Worm (Caenorhabditis elegans) whole organism, L1 larva: ENCODE measurements around the gene Y66H1A.5.
A peak's percentile ranks its signal among the peaks of the same experiment; 100 is the strongest.

Source experiments
- C04F5.9 ChIP-seq: sonication (generic microtip); optimal IDR thresholded peaks from 2 replicates; lab custom pipeline; 2016; ENCODE audit warnings: missing genetic modification characterization, missing compliant biosample characterization
- C34B4.2 ChIP-seq: sonication (generic microtip); optimal IDR thresholded peaks from 2 replicates; lab custom pipeline; 2017; ENCODE audit warnings: mild to moderate bottlenecking, missing genetic modification characterization, missing compliant biosample characterization
- aha-1 ChIP-seq: fragments of 150-350 bp; optimal IDR thresholded peaks from 2 replicates; lab custom pipeline; 2014; ENCODE audit warnings: missing biosample characterization, missing genetic modification characterization
- alr-1 ChIP-seq: fragments of 200-800 bp; sonication (Bioruptor generic); optimal IDR thresholded peaks from 2 replicates; lab custom pipeline; 2018; ENCODE audit warnings: borderline replicate concordance, mild to moderate bottlenecking, missing genetic modification characterization, missing compliant biosample characterization
- aly-2 ChIP-seq: fragments of 150-350 bp; optimal IDR thresholded peaks from 2 replicates; lab custom pipeline; 2014; ENCODE audit warnings: missing biosample characterization, missing genetic modification characterization
- ama-1 ChIP-seq: fragments of 150-350 bp; optimal IDR thresholded peaks from 2 replicates; lab custom pipeline; 2014
- blmp-1 ChIP-seq: fragments of 150-350 bp; optimal IDR thresholded peaks from 2 replicates; lab custom pipeline; 2014; ENCODE audit warnings: missing biosample characterization, missing genetic modification characterization
- ceh-63 ChIP-seq: fragments of 200-800 bp; sonication (Bioruptor generic); optimal IDR thresholded peaks from 2 replicates; lab custom pipeline; 2018; ENCODE audit warnings: mild to moderate bottlenecking, missing genetic modification characterization, missing compliant biosample characterization
- ceh-8 ChIP-seq: fragments of 200-800 bp; sonication (Bioruptor generic); optimal IDR thresholded peaks from 2 replicates; lab custom pipeline; 2018; ENCODE audit warnings: mild to moderate bottlenecking, missing genetic modification characterization, moderate library complexity, missing compliant biosample characterization
- ceh-82 ChIP-seq, 3 experiments: fragments of 150-350 bp in 1 of 3; sonication (generic microtip) in 2 of 3; optimal IDR thresholded peaks; 2 replicates each; lab custom pipeline; 2014 to 2017; ENCODE audit warnings: missing biosample characterization in 3 of 3, missing genetic modification characterization in 3 of 3
- ceh-90 ChIP-seq: sonication (generic microtip); optimal IDR thresholded peaks from 2 replicates; lab custom pipeline; 2016; ENCODE audit warnings: missing genetic modification characterization, missing compliant biosample characterization
- dpl-1 ChIP-seq, 3 experiments: fragments of 150-350 bp in 2 of 3; sonication (generic microtip) in 1 of 3; optimal IDR thresholded peaks; 2 replicates each; lab custom pipeline; 2014 to 2017; ENCODE audit warnings: missing biosample characterization in 3 of 3, missing genetic modification characterization in 3 of 3, missing genetic modification reagents in 3 of 3
- dsc-1 ChIP-seq: sonication (generic microtip); optimal IDR thresholded peaks from 2 replicates; lab custom pipeline; 2016; ENCODE audit warnings: mild to moderate bottlenecking, missing genetic modification characterization, missing compliant biosample characterization
- efl-1 ChIP-seq, 4 experiments: fragments of 150-350 bp; optimal IDR thresholded peaks in 3 of 4; peaks in 1 of 4; 1 replicate in 1 of 4; 2 replicates in 3 of 4; lab custom pipeline; 2014; ENCODE audit warnings: missing biosample characterization in 2 of 4, missing genetic modification characterization in 2 of 4, missing genetic modification reagents in 2 of 4
- elt-2 ChIP-seq: sonication (generic microtip); optimal IDR thresholded peaks from 2 replicates; lab custom pipeline; 2016; ENCODE audit warnings: missing genetic modification characterization, mild to moderate bottlenecking, inconsistent platforms, missing compliant biosample characterization, missing genetic modification reagents
- fkh-10 ChIP-seq: sonication (generic microtip); optimal IDR thresholded peaks from 2 replicates; lab custom pipeline; 2017; ENCODE audit warnings: missing biosample characterization, missing genetic modification reagents, missing genetic modification characterization
- fos-1 ChIP-seq: fragments of 150-350 bp; optimal IDR thresholded peaks from 2 replicates; lab custom pipeline; 2014; ENCODE audit warnings: missing biosample characterization, missing genetic modification characterization
- irx-1 ChIP-seq: sonication (generic microtip); optimal IDR thresholded peaks from 2 replicates; lab custom pipeline; 2016; ENCODE audit warnings: missing genetic modification characterization, missing compliant biosample characterization
- jun-1 ChIP-seq: fragments of 150-350 bp; optimal IDR thresholded peaks from 2 replicates; lab custom pipeline; 2014; ENCODE audit warnings: missing biosample characterization, missing genetic modification reagents, missing genetic modification characterization
- lin-13 ChIP-seq: fragments of 150-350 bp; optimal IDR thresholded peaks from 2 replicates; lab custom pipeline; 2014; ENCODE audit warnings: missing biosample characterization, missing genetic modification reagents, missing genetic modification characterization
- lin-14 ChIP-seq: fragments of 200-800 bp; sonication (Bioruptor generic); optimal IDR thresholded peaks from 2 replicates; lab custom pipeline; 2018; ENCODE audit warnings: mild to moderate bottlenecking, missing genetic modification characterization, moderate library complexity, missing compliant biosample characterization
- lin-15B ChIP-seq: fragments of 150-350 bp; sonication (generic microtip); optimal IDR thresholded peaks from 3 replicates; lab custom pipeline; 2014; ENCODE audit warnings: missing biosample characterization, missing genetic modification characterization
- lin-35 ChIP-seq, 2 experiments: fragments of 150-350 bp; optimal IDR thresholded peaks; 2 replicates each; lab custom pipeline; 2014; ENCODE audit warnings: missing biosample characterization in 2 of 2, missing genetic modification characterization in 2 of 2, missing genetic modification reagents in 2 of 2
- lsy-2 ChIP-seq, 2 experiments: fragments of 150-350 bp; optimal IDR thresholded peaks; 2 replicates each; lab custom pipeline; 2014; ENCODE audit warnings: missing biosample characterization in 2 of 2, missing genetic modification characterization in 2 of 2
- mab-9 ChIP-seq: fragments of 200-800 bp; sonication (Bioruptor generic); IDR thresholded peaks from 2 replicates; pipeline ENCODE4 v1.3.6; 2022; ENCODE audit warnings: missing genetic modification reagents, missing genetic modification characterization, missing compliant biosample characterization
- mdl-1 ChIP-seq, 2 experiments: fragments of 150-350 bp; optimal IDR thresholded peaks; 2 replicates each; lab custom pipeline; 2014 to 2017; ENCODE audit warnings: missing biosample characterization in 2 of 2, missing genetic modification characterization in 2 of 2, inconsistent platforms in 1 of 2
- mep-1 ChIP-seq: fragments of 150-350 bp; optimal IDR thresholded peaks from 2 replicates; lab custom pipeline; 2014; ENCODE audit warnings: missing biosample characterization, missing genetic modification characterization
- nhr-11 ChIP-seq: fragments of 150-350 bp; optimal IDR thresholded peaks from 2 replicates; lab custom pipeline; 2014; ENCODE audit warnings: missing biosample characterization, missing genetic modification characterization
- nhr-19 ChIP-seq: fragments of 200-800 bp; sonication (Bioruptor generic); conservative IDR thresholded peaks from 2 replicates; pipeline ENCODE4 v1.3.6; 2022; ENCODE audit warnings: missing genetic modification characterization, missing compliant biosample characterization
- nhr-20 ChIP-seq: sonication (generic microtip); optimal IDR thresholded peaks from 2 replicates; lab custom pipeline; 2016; ENCODE audit warnings: mild to moderate bottlenecking, missing genetic modification characterization, missing compliant biosample characterization
- nhr-47 ChIP-seq: sonication (generic microtip); optimal IDR thresholded peaks from 2 replicates; lab custom pipeline; 2016; ENCODE audit warnings: mild to moderate bottlenecking, missing genetic modification characterization, moderate library complexity, missing compliant biosample characterization
- nhr-71 ChIP-seq: sonication (generic microtip); optimal IDR thresholded peaks from 2 replicates; lab custom pipeline; 2016; ENCODE audit warnings: mild to moderate bottlenecking, missing genetic modification characterization, moderate library complexity, missing compliant biosample characterization
- nhr-77 ChIP-seq: fragments of 150-350 bp; optimal IDR thresholded peaks from 2 replicates; lab custom pipeline; 2014; ENCODE audit warnings: missing biosample characterization, missing genetic modification characterization
- nhr-84 ChIP-seq: sonication (generic microtip); optimal IDR thresholded peaks from 2 replicates; lab custom pipeline; 2017; ENCODE audit warnings: missing biosample characterization, missing genetic modification characterization
- nhr-85 ChIP-seq: sonication (generic microtip); peaks from one replicate; lab custom pipeline; 2016; ENCODE audit warnings: missing genetic modification characterization, inconsistent platforms, missing compliant biosample characterization
- pag-3 ChIP-seq: sonication (generic microtip); optimal IDR thresholded peaks from 2 replicates; lab custom pipeline; 2017; ENCODE audit warnings: missing genetic modification characterization, mild to moderate bottlenecking, missing compliant biosample characterization, antibody characterized with exemption, borderline replicate concordance; ENCODE audit not compliant: insufficient read depth
- pax-3 ChIP-seq: fragments of 200-800 bp; sonication (Bioruptor generic); optimal IDR thresholded peaks from 2 replicates; lab custom pipeline; 2018; ENCODE audit warnings: mild to moderate bottlenecking, missing genetic modification characterization, moderate library complexity, missing compliant biosample characterization
- pqm-1 ChIP-seq: sonication (generic microtip); optimal IDR thresholded peaks from 3 replicates; lab custom pipeline; 2017; ENCODE audit warnings: missing biosample characterization, missing genetic modification characterization
- snu-23 ChIP-seq: sonication (generic microtip); optimal IDR thresholded peaks from 2 replicates; lab custom pipeline; 2016; ENCODE audit warnings: missing genetic modification characterization, missing compliant biosample characterization
- sox-4 ChIP-seq: sonication (generic microtip); optimal IDR thresholded peaks from 2 replicates; lab custom pipeline; 2016; ENCODE audit warnings: missing genetic modification characterization, missing compliant biosample characterization
- sup-37 ChIP-seq: fragments of 200-800 bp; sonication (Bioruptor generic); optimal IDR thresholded peaks from 2 replicates; lab custom pipeline; 2018; ENCODE audit warnings: mild to moderate bottlenecking, missing genetic modification characterization, missing compliant biosample characterization
- swsn-7 ChIP-seq: sonication (generic microtip); optimal IDR thresholded peaks from 2 replicates; lab custom pipeline; 2016; ENCODE audit warnings: missing genetic modification characterization, missing compliant biosample characterization
- tlp-1 ChIP-seq: fragments of 150-350 bp; optimal IDR thresholded peaks from 2 replicates; lab custom pipeline; 2014; ENCODE audit warnings: missing biosample characterization, missing genetic modification characterization
- unc-130 ChIP-seq: fragments of 150-350 bp; optimal IDR thresholded peaks from 2 replicates; lab custom pipeline; 2017; ENCODE audit warnings: missing biosample characterization, missing genetic modification characterization, inconsistent platforms
- unc-62 ChIP-seq: fragments of 150-350 bp; optimal IDR thresholded peaks from 2 replicates; lab custom pipeline; 2014; ENCODE audit warnings: missing biosample characterization, missing genetic modification reagents, missing genetic modification characterization
- unc-86 ChIP-seq: sonication (generic microtip); optimal IDR thresholded peaks from 2 replicates; lab custom pipeline; 2016; ENCODE audit warnings: missing genetic modification characterization, missing compliant biosample characterization
- unc-98 ChIP-seq: fragments of 200-800 bp; sonication (Bioruptor generic); IDR thresholded peaks from 2 replicates; pipeline ENCODE4 v1.3.6; 2022; ENCODE audit warnings: missing genetic modification characterization, missing compliant biosample characterization
- xbp-1 ChIP-seq: sonication (generic microtip); optimal IDR thresholded peaks from 2 replicates; lab custom pipeline; 2016; ENCODE audit warnings: missing genetic modification characterization, missing compliant biosample characterization
- zag-1 ChIP-seq: fragments of 150-350 bp; optimal IDR thresholded peaks from 2 replicates; lab custom pipeline; 2014; ENCODE audit warnings: missing biosample characterization, missing genetic modification characterization
- ztf-4 ChIP-seq: fragments of 150-350 bp; optimal IDR thresholded peaks from 2 replicates; lab custom pipeline; 2014; ENCODE audit warnings: missing biosample characterization, missing genetic modification characterization

Y66H1A.5 gene

ce11 chrIV:396373-396772 is 32.6 kb downstream of the Y66H1A.5 start, which contains the start of gene rrp-8:
rrp-8 (plus strand) TSS chrIV:396545.
- peak; percentile 3 for TF ChIP-seq nhr-47 (tag; lab: Kevin White, UChicago)
- TF ChIP-seq aly-2 = peak; percentile 73
- TF ChIP-seq nhr-85 = peak; percentile 36
- peak; percentile 3 for TF ChIP-seq ama-1 (lab: Kevin White, UChicago)
- no peak for TF ChIP-seq fkh-10 (GFP tag; lab: Kevin White, UChicago)
- peak in 1 of 2 experiments; percentile 20 for TF ChIP-seq lsy-2 (tag; optimal IDR thresholded peaks at IDR 0.05; lab: Kevin White, UChicago)

DNA sequence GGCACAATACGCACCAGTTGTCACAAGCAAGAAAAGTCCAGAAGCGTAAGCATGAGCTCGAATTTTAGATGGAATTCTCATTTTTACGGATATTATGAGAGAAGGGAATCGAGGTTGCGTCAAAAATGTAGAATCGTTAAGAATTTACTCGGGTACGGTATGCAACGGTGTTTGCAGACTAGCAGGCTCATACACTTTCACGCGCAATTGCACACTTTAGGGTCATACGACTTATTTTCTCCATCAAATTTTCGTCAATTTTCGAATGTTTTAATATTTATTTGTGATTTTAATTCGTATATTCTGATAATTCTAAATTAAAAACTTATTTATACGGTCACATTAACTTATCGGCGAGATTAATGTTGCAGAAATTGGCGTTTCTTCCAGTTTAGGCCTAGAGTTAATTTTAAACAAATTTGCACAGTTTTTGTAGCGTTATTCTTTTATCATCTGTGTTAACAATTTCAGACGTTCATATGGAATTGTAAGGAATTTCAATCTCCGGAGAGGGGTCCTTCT is 35.5 kb downstream of the Y66H1A.5 start, which contains the start of the genes T07A9.15 and nog-1:
Gene T07A9.15, minus strand, starts transcription at position 138 of the 522 bp plus-strand sequence.
Gene nog-1, plus strand, starts transcription at position 472 of the 522 bp plus-strand sequence.
- no peak for TF ChIP-seq lin-14 (GFP tag; lab: Kevin White, UChicago)
- no peak for TF ChIP-seq zag-1 (tag; lab: Kevin White, UChicago)
- TF ChIP-seq tlp-1 (tag; lab: Kevin White, UChicago) = no peak
- TF ChIP-seq pag-3 (tag; lab: Kevin White, UChicago) = no peak
- TF ChIP-seq mdl-1 (tag; optimal IDR thresholded peaks at IDR 0.05; lab: Kevin White, UChicago) = peak in 1 of 2 experiments; percentile 59
- TF ChIP-seq nhr-11 (tag; lab: Kevin White, UChicago) = no peak
- TF ChIP-seq nhr-47 (tag; lab: Kevin White, UChicago) = peak; percentile 76
- TF ChIP-seq blmp-1 (tag; lab: Kevin White, UChicago) = peak; percentile 41
- peak; percentile 49 for TF ChIP-seq dsc-1 (tag; lab: Kevin White, UChicago)
- TF ChIP-seq lin-13 = peak; percentile 44
- TF ChIP-seq unc-98 = no peak
- peak; percentile 6 for TF ChIP-seq sox-4 (tag; lab: Kevin White, UChicago)
- TF ChIP-seq lin-35 (GFP tag; optimal IDR thresholded peaks at IDR 0.05; lab: Kevin White, UChicago) = peak; percentile 80 to 87
- TF ChIP-seq xbp-1 = peak; percentile 67
- TF ChIP-seq fos-1 (tag; lab: Kevin White, UChicago) = peak; percentile 32
- TF ChIP-seq lin-15B (tag; lab: Kevin White, UChicago) = no peak
- no peak for TF ChIP-seq aha-1 (tag; lab: Kevin White, UChicago)
- no peak for TF ChIP-seq ceh-8 (GFP tag; lab: Kevin White, UChicago)
- TF ChIP-seq pqm-1 = no peak
- TF ChIP-seq swsn-7 (tag; lab: Kevin White, UChicago) = peak; percentile 72
- peak; percentile 79 for TF ChIP-seq nhr-71 (tag; lab: Kevin White, UChicago)
- peak; percentile 98 to 99 for TF ChIP-seq lsy-2 (tag; optimal IDR thresholded peaks at IDR 0.05; lab: Kevin White, UChicago)
- TF ChIP-seq ama-1 (lab: Kevin White, UChicago) = no peak
- peak; percentile 71 to 75 (median 73) for TF ChIP-seq dpl-1 (GFP tag; optimal IDR thresholded peaks at IDR 0.05; lab: Kevin White, UChicago)
- peak; percentile 73 to 78 for TF ChIP-seq efl-1 (optimal IDR thresholded peaks at IDR 0.05; lab: Kevin White, UChicago)
- peak; percentile 73 to 97 for TF ChIP-seq efl-1 (GFP tag; optimal IDR thresholded peaks at IDR 0.05 in 1 of 2; lab: Kevin White, UChicago)
- TF ChIP-seq nhr-84 (tag; lab: Kevin White, UChicago) = no peak
- TF ChIP-seq ceh-82 (tag; optimal IDR thresholded peaks at IDR 0.05; lab: Kevin White, UChicago) = peak; percentile 57 to 74 (median 71)
- TF ChIP-seq elt-2 (tag; lab: Kevin White, UChicago) = peak; percentile 7
- TF ChIP-seq ztf-4 (tag; lab: Kevin White, UChicago) = peak; percentile 32
- TF ChIP-seq nhr-20 (tag; lab: Kevin White, UChicago) = peak; percentile 65
- TF ChIP-seq nhr-85 = peak; percentile 69
- peak; percentile 82 for TF ChIP-seq unc-130 (tag; lab: Kevin White, UChicago)
- peak; percentile 87 for TF ChIP-seq snu-23 (GFP tag; lab: Kevin White, UChicago)
- no peak for TF ChIP-seq ceh-63 (GFP tag; lab: Kevin White, UChicago)
- peak; percentile 6 for TF ChIP-seq irx-1 (tag; lab: Kevin White, UChicago)
- peak; percentile 61 for TF ChIP-seq unc-86
- TF ChIP-seq mab-9 = no peak
- peak; percentile 89 for TF ChIP-seq mep-1 (tag; lab: Kevin White, UChicago)
- no peak for TF ChIP-seq ceh-90 (tag; lab: Kevin White, UChicago)
- TF ChIP-seq alr-1 (tag; lab: Kevin White, UChicago) = no peak
- peak; percentile 45 for TF ChIP-seq jun-1
- no peak for TF ChIP-seq sup-37 (GFP tag; lab: Kevin White, UChicago)
- peak; percentile 54 for TF ChIP-seq nhr-19 (GFP tag; lab: Robert Waterston, UW)
- TF ChIP-seq C34B4.2 (tag; lab: Kevin White, UChicago) = no peak
- TF ChIP-seq pax-3 (tag; lab: Kevin White, UChicago) = peak; percentile 23
- no peak for TF ChIP-seq unc-62 (GFP tag; lab: Kevin White, UChicago)
- TF ChIP-seq C04F5.9 (tag; lab: Kevin White, UChicago) = peak; percentile 7
- peak; percentile 53 for TF ChIP-seq nhr-77
